Fruit fly (Drosophila melanogaster): Measurements from ENCODE around the gene Ack.

Gene Ack

dm6 chr3L:4071561-4072049 is 36.4 kb upstream of the Ack start, which contains the start of gene wit (continued):
- TF ChIP-seq shn (GFP tag; optimal IDR thresholded peaks at IDR 0.05) = no peak
- no peak for TF ChIP-seq ac (GFP tag; optimal IDR thresholded peaks at IDR 0.05)
- TF ChIP-seq pfk (GFP tag; optimal IDR thresholded peaks at IDR 0.05) = no peak
- TF ChIP-seq sna (GFP tag; IDR thresholded peaks at IDR 0.05; ENCODE audit: partially characterized antibody) = peak; percentile 70
- peak; percentile 21; the same call in 1 of the 3 replicates for TF ChIP-seq gce (GFP tag; IDR thresholded peaks at IDR 0.05)
- peak; percentile 79; the same call in 1 of the 3 replicates for TF ChIP-seq CG34422 (GFP tag; IDR thresholded peaks at IDR 0.05)
- no peak for TF ChIP-seq D19B (GFP tag; optimal IDR thresholded peaks at IDR 0.05)
- no peak for TF ChIP-seq E2f1 (GFP tag; IDR thresholded peaks at IDR 0.05)
- no peak for TF ChIP-seq ab (GFP tag; optimal IDR thresholded peaks at IDR 0.05)
- no peak for TF ChIP-seq pum (GFP tag; optimal IDR thresholded peaks at IDR 0.05)
- TF ChIP-seq NC2α (GFP tag; optimal IDR thresholded peaks at IDR 0.05) = no peak
- peak; percentile 26 for TF ChIP-seq Hsf (GFP tag; optimal IDR thresholded peaks at IDR 0.05)
- TF ChIP-seq en (GFP tag; optimal IDR thresholded peaks at IDR 0.05) = no peak
- TF ChIP-seq Drgx (GFP tag; IDR thresholded peaks at IDR 0.05) = peak; percentile 48; the same call in 1 of the 2 replicates
- peak; percentile 58; the same call in 2 of the 3 replicates for TF ChIP-seq otp (GFP tag; IDR thresholded peaks at IDR 0.05)
- no peak for TF ChIP-seq CG7745 (tag; optimal IDR thresholded peaks at IDR 0.05)
- TF ChIP-seq Scr (GFP tag; IDR thresholded peaks at IDR 0.05; ENCODE audit: partially characterized antibody) = peak; percentile 28
- TF ChIP-seq CG13624 (GFP tag; optimal IDR thresholded peaks at IDR 0.05) = no peak
- TF ChIP-seq TFAM (GFP tag; optimal IDR thresholded peaks at IDR 0.05) = no peak
- no peak for TF ChIP-seq CG11093 (GFP tag; IDR thresholded peaks at IDR 0.05)
- TF ChIP-seq Hr39 (optimal IDR thresholded peaks at IDR 0.05) = no peak
- no peak for TF ChIP-seq Dip3 (GFP tag; optimal IDR thresholded peaks at IDR 0.05)
- TF ChIP-seq psq (GFP tag; optimal IDR thresholded peaks at IDR 0.05) = peak; percentile 92
- TF ChIP-seq CG11085 (GFP tag; IDR thresholded peaks at IDR 0.05) = no peak
- TF ChIP-seq z (GFP tag; IDR thresholded peaks at IDR 0.05) = peak; percentile 93
- no peak for TF ChIP-seq crol (GFP tag; IDR thresholded peaks at IDR 0.05)
- TF ChIP-seq sqz (GFP tag; optimal IDR thresholded peaks at IDR 0.05) = peak; percentile 53
- TF ChIP-seq CG8089 (GFP tag; optimal IDR thresholded peaks at IDR 0.05) = no peak
- TF ChIP-seq crp (GFP tag; optimal IDR thresholded peaks at IDR 0.05) = no peak
- no peak for TF ChIP-seq MESR4 (GFP tag; optimal IDR thresholded peaks at IDR 0.05)
- TF ChIP-seq Camta (GFP tag; optimal IDR thresholded peaks at IDR 0.05) = peak; percentile 17
- 0 out of 3 replicates have a peak, but pooled peaks have one; percentile 26 for TF ChIP-seq C15 (GFP tag; IDR thresholded peaks at IDR 0.05)
- no peak for TF ChIP-seq tio (GFP tag; optimal IDR thresholded peaks at IDR 0.05)
- TF ChIP-seq CG12219 (GFP tag; optimal IDR thresholded peaks at IDR 0.05) = no peak
- no peak; the same call in 1 of the 2 replicates for TF ChIP-seq amos (GFP tag; IDR thresholded peaks at IDR 0.05; ENCODE audit: partially characterized antibody)
- TF ChIP-seq dimm (GFP tag; IDR thresholded peaks at IDR 0.05) = no peak
- no peak for TF ChIP-seq ash1 (GFP tag; optimal IDR thresholded peaks at IDR 0.05)
- peak; percentile 36 for TF ChIP-seq CG30403 (GFP tag; optimal IDR thresholded peaks at IDR 0.05)
- TF ChIP-seq Chrac-16 (GFP tag; optimal IDR thresholded peaks at IDR 0.05) = no peak
- no peak for TF ChIP-seq CG17612 (GFP tag; IDR thresholded peaks at IDR 0.05)
- TF ChIP-seq CG7786 (GFP tag; optimal IDR thresholded peaks at IDR 0.05) = peak; percentile 31
- TF ChIP-seq cas (GFP tag; IDR thresholded peaks at IDR 0.05) = no peak
- no peak for TF ChIP-seq Hey (tag; optimal IDR thresholded peaks at IDR 0.05)
- no peak for TF ChIP-seq eve (GFP tag; optimal IDR thresholded peaks at IDR 0.05)
- no peak for TF ChIP-seq tna (GFP tag; IDR thresholded peaks at IDR 0.05; ENCODE audit: partially characterized antibody)
- TF ChIP-seq CG32772 (GFP tag; IDR thresholded peaks at IDR 0.05) = no peak
- no peak for TF ChIP-seq CHES-1-like (GFP tag; optimal IDR thresholded peaks at IDR 0.05)
- peak; percentile 18 for TF ChIP-seq CG4328 (GFP tag; optimal IDR thresholded peaks at IDR 0.05)
- 0 out of 3 replicates have a peak, but pooled peaks have one; percentile 11 for TF ChIP-seq CG11695 (GFP tag; IDR thresholded peaks at IDR 0.05)
- TF ChIP-seq CG4404 (GFP tag; IDR thresholded peaks at IDR 0.05) = no peak
- no peak for TF ChIP-seq lov (optimal IDR thresholded peaks at IDR 0.05)
- no peak for TF ChIP-seq lov (GFP tag; IDR thresholded peaks at IDR 0.05)
- TF ChIP-seq ap (GFP tag; IDR thresholded peaks at IDR 0.05) = no peak

Measured in whole organism, embryonic.